Worm (Caenorhabditis elegans) whole organism, mixed stage, embryonic: ENCODE measurements around the gene F43C11.10.

ENCODE experiments used
- M03D4.4 ChIP-seq: sonication (generic microtip); optimal IDR thresholded peaks from 2 replicates; lab custom pipeline; 2017; ENCODE audit warnings: mild to moderate bottlenecking, missing genetic modification characterization, missing compliant biosample characterization
- bed-3 ChIP-seq: fragments of 200-800 bp; sonication (Bioruptor generic); optimal IDR thresholded peaks from 3 replicates; lab custom pipeline; 2018; ENCODE audit warnings: mild to moderate bottlenecking, missing genetic modification characterization, moderate library complexity, missing compliant biosample characterization
- ceh-39 ChIP-seq: fragments of 150-350 bp; optimal IDR thresholded peaks from 2 replicates; lab custom pipeline; 2014; ENCODE audit warnings: missing biosample characterization, missing genetic modification characterization
- ceh-83 ChIP-seq: fragments of 200-800 bp; sonication (Bioruptor generic); optimal IDR thresholded peaks from 2 replicates; lab custom pipeline; 2018; ENCODE audit warnings: mild to moderate bottlenecking, missing genetic modification characterization, missing compliant biosample characterization
- ces-1 ChIP-seq: fragments of 150-350 bp; optimal IDR thresholded peaks from 2 replicates; lab custom pipeline; 2014; ENCODE audit warnings: missing biosample characterization, missing genetic modification reagents, missing genetic modification characterization
- cnd-1 ChIP-seq: fragments of 200-800 bp; sonication (Bioruptor generic); optimal IDR thresholded peaks from 2 replicates; lab custom pipeline; 2018; ENCODE audit warnings: mild to moderate bottlenecking, missing genetic modification characterization, missing compliant biosample characterization
- elt-1 ChIP-seq: sonication (generic microtip); optimal IDR thresholded peaks from 2 replicates; lab custom pipeline; 2017; ENCODE audit warnings: missing genetic modification characterization, mild to moderate bottlenecking, missing compliant biosample characterization, antibody characterized with exemption, moderate library complexity, borderline replicate concordance; ENCODE audit not compliant: insufficient read depth
- elt-3 ChIP-seq: fragments of 150-350 bp; optimal IDR thresholded peaks from 2 replicates; lab custom pipeline; 2014; ENCODE audit warnings: missing biosample characterization, missing genetic modification characterization
- flh-1 ChIP-seq: fragments of 200-800 bp; sonication (Bioruptor generic); optimal IDR thresholded peaks from 2 replicates; lab custom pipeline; 2018; ENCODE audit warnings: mild to moderate bottlenecking, missing genetic modification characterization, moderate library complexity, missing compliant biosample characterization
- ham-2 ChIP-seq: fragments of 200-800 bp; sonication (Bioruptor generic); optimal IDR thresholded peaks from 2 replicates; lab custom pipeline; 2018; ENCODE audit warnings: mild to moderate bottlenecking, missing genetic modification characterization, missing compliant biosample characterization
- hlh-1 ChIP-seq: fragments of 150-350 bp; optimal IDR thresholded peaks from 2 replicates; lab custom pipeline; 2014; ENCODE audit warnings: missing biosample characterization, missing genetic modification reagents, missing genetic modification characterization
- lin-13 ChIP-seq: fragments of 150-350 bp; optimal IDR thresholded peaks from 2 replicates; lab custom pipeline; 2014; ENCODE audit warnings: missing biosample characterization, missing genetic modification characterization
- lsy-2 ChIP-seq: fragments of 150-350 bp; optimal IDR thresholded peaks from 2 replicates; lab custom pipeline; 2014; ENCODE audit warnings: missing biosample characterization, missing genetic modification characterization
- mep-1 ChIP-seq: fragments of 150-350 bp; optimal IDR thresholded peaks from 2 replicates; lab custom pipeline; 2017; ENCODE audit warnings: missing biosample characterization, missing genetic modification reagents, missing genetic modification characterization, inconsistent platforms
- mls-2 ChIP-seq: sonication (generic microtip); optimal IDR thresholded peaks from 2 replicates; lab custom pipeline; 2016; ENCODE audit warnings: mild to moderate bottlenecking, missing genetic modification characterization, moderate library complexity, missing compliant biosample characterization
- nhr-2 ChIP-seq: fragments of 150-350 bp; optimal IDR thresholded peaks from 2 replicates; lab custom pipeline; 2014; ENCODE audit warnings: missing biosample characterization, missing genetic modification characterization
- nhr-237 ChIP-seq: fragments of 150-350 bp; optimal IDR thresholded peaks from 2 replicates; lab custom pipeline; 2014; ENCODE audit warnings: missing biosample characterization, missing genetic modification characterization
- nhr-28 ChIP-seq: fragments of 150-350 bp; optimal IDR thresholded peaks from 2 replicates; lab custom pipeline; 2014; ENCODE audit warnings: missing biosample characterization, missing genetic modification characterization
- pha-4 ChIP-seq: fragments of 150-350 bp; optimal IDR thresholded peaks from 2 replicates; lab custom pipeline; 2018; ENCODE audit warnings: missing biosample characterization, missing genetic modification reagents, missing genetic modification characterization
- sem-2 ChIP-seq: fragments of 200-800 bp; sonication (Bioruptor generic); optimal IDR thresholded peaks from 2 replicates; lab custom pipeline; 2018; ENCODE audit warnings: mild to moderate bottlenecking, missing genetic modification characterization, missing compliant biosample characterization
- snpc-4 ChIP-seq: fragments of 150-350 bp; optimal IDR thresholded peaks from 2 replicates; lab custom pipeline; 2014; ENCODE audit warnings: missing biosample characterization, missing genetic modification characterization
- unc-120 ChIP-seq: sonication (generic microtip); optimal IDR thresholded peaks from 2 replicates; lab custom pipeline; 2017; ENCODE audit warnings: missing genetic modification characterization, missing compliant biosample characterization; ENCODE audit not compliant: poor library complexity, severe bottlenecking
- unc-39 ChIP-seq: fragments of 150-350 bp; optimal IDR thresholded peaks from 2 replicates; lab custom pipeline; 2014; ENCODE audit warnings: missing biosample characterization, missing genetic modification characterization
- zip-8 ChIP-seq: fragments of 150-350 bp; optimal IDR thresholded peaks from 2 replicates; lab custom pipeline; 2014; ENCODE audit warnings: missing biosample characterization, missing genetic modification characterization
- ztf-11 ChIP-seq: fragments of 150-350 bp; optimal IDR thresholded peaks from 2 replicates; lab custom pipeline; 2014; ENCODE audit warnings: missing biosample characterization, missing genetic modification characterization

F43C11.10 gene

ce11 chrII:2342004-2342479, 10.4 kb downstream of the F43C11.10 start, which contains the start of gene F43C11.6:
Gene F43C11.6 (plus strand): TSS chrII:2342429.
- TF ChIP-seq nhr-237 (tag; lab: Kevin White, UChicago) (no peak), snpc-4 (tag; lab: Kevin White, UChicago) (no peak), ceh-39 (peak; percentile 26), ztf-11 (tag; lab: Kevin White, UChicago) (no peak), lin-13 (tag; lab: Kevin White, UChicago) (peak; percentile 41), lsy-2 (peak; percentile 20), mep-1 (tag; lab: Kevin White, UChicago) (peak; percentile 8), hlh-1 (tag; lab: Kevin White, UChicago) (peak; percentile 13), pha-4 (tag; lab: Kevin White, UChicago) (no peak), ces-1 (GFP tag; lab: Kevin White, UChicago) (no peak), flh-1 (no peak)
- TF ChIP-seq, all 35 proteins: peak for 5

- no peak for TF ChIP-seq lin-13 (tag; lab: Kevin White, UChicago)
- no peak for TF ChIP-seq elt-3 (tag; lab: Kevin White, UChicago)
- TF ChIP-seq hlh-1 (tag; lab: Kevin White, UChicago), result no peak
- TF ChIP-seq bed-3 (GFP tag; lab: Kevin White, UChicago), result no peak
- TF ChIP-seq ces-1 (GFP tag; lab: Kevin White, UChicago), result no peak
- TF ChIP-seq nhr-2, result no peak
- TF ChIP-seq M03D4.4 (tag; lab: Kevin White, UChicago), result no peak
- TF ChIP-seq ham-2, result no peak
- no peak for TF ChIP-seq mep-1 (tag; lab: Kevin White, UChicago)
- no peak for TF ChIP-seq mls-2
- no peak for TF ChIP-seq zip-8
- TF ChIP-seq nhr-28, result no peak
- no peak for TF ChIP-seq cnd-1
- TF ChIP-seq lsy-2, result no peak
- no peak for TF ChIP-seq ztf-11 (tag; lab: Kevin White, UChicago)
- no peak for TF ChIP-seq unc-120 (tag; lab: Kevin White, UChicago)
- TF ChIP-seq unc-39 (tag; lab: Kevin White, UChicago), result no peak
Measured at ce11 chrII:2341515-2341914, 10.9 kb downstream of the F43C11.10 start, which contains the start of gene enri-1. Gene enri-1 (minus strand): TSS chrII:2341615.

ce11 chrII:2340974-2341373, 11.5 kb downstream of the F43C11.10 start:
- TF ChIP-seq ceh-39 (no peak), hlh-1 (tag; lab: Kevin White, UChicago) (peak; percentile 37), ces-1 (GFP tag; lab: Kevin White, UChicago) (peak; percentile 26)

- TF ChIP-seq ceh-83 (GFP tag; lab: Kevin White, UChicago) (no peak), zip-8 (no peak), ham-2 (peak; percentile 12)
Measured at ce11 chrII:2336177-2336576, 16.3 kb downstream of the F43C11.10 start.

- TF ChIP-seq zip-8 (peak; percentile 98), hlh-1 (tag; lab: Kevin White, UChicago) (no peak)
- TF ChIP-seq, all 35 proteins: peak for 1
Measured at ce11 chrII:2335572-2335971, 16.9 kb downstream of the F43C11.10 start, which contains the start of gene F43C11.7. Gene F43C11.7 (plus strand): TSS chrII:2335897.

- TF ChIP-seq mls-2 (no peak), unc-39 (tag; lab: Kevin White, UChicago) (no peak), elt-1 (tag; lab: Kevin White, UChicago) (no peak), lsy-2 (no peak), flh-1 (no peak), nhr-2 (no peak)
Measured at ce11 chrII:2332220-2332619, 20.2 kb downstream of the F43C11.10 start, which contains the start of gene F43C11.8. Gene F43C11.8 (plus strand): TSS chrII:2332520.

ce11 chrII:2330462-2330861, 22.0 kb downstream of the F43C11.10 start:
- TF ChIP-seq sem-2 (GFP tag; lab: Kevin White, UChicago), result no peak
- no peak for TF ChIP-seq ztf-11 (tag; lab: Kevin White, UChicago)
- TF ChIP-seq snpc-4 (tag; lab: Kevin White, UChicago), result no peak
- TF ChIP-seq ceh-83 (GFP tag; lab: Kevin White, UChicago), result peak; percentile 37
- TF ChIP-seq, all 35 proteins: peak for 1
